Fruit fly (Drosophila melanogaster) whole organism, embryonic: ENCODE measurements around the gene CG11560.

Source experiments
- Ada2b ChIP-seq: fragments of 200-800 bp; sonication (Bioruptor generic); IDR thresholded peaks from 2 replicates; pipeline ENCODE4 v1.3.6; 2022; ENCODE audit warnings: missing biosample characterization, missing genetic modification characterization
- CG10209 ChIP-seq: fragments of 200-800 bp; sonication (Bioruptor generic); optimal IDR thresholded peaks from 3 replicates; lab custom pipeline; 2017; ENCODE audit warnings: missing biosample characterization, mild to moderate bottlenecking, missing genetic modification characterization, missing genetic modification reagents
- CG1024 ChIP-seq: fragments of 200-800 bp; sonication (Bioruptor generic); IDR thresholded peaks from 2 replicates; pipeline ENCODE4 v1.3.6; 2022; ENCODE audit warnings: missing biosample characterization, missing genetic modification characterization
- CG10979 ChIP-seq: fragments of 200-800 bp; sonication (Bioruptor generic); optimal IDR thresholded peaks from 2 replicates; lab custom pipeline; 2018; ENCODE audit warnings: missing biosample characterization, mild to moderate bottlenecking, missing genetic modification characterization, moderate library complexity
- CG11093 ChIP-seq: fragments of 200-800 bp; sonication (Bioruptor generic); IDR thresholded peaks from 3 replicates; pipeline ENCODE4 v1.3.6; 2022; ENCODE audit warnings: missing biosample characterization, missing genetic modification characterization
- CG12769 ChIP-seq: fragments of 200-800 bp; sonication (Bioruptor generic); optimal IDR thresholded peaks from 2 replicates; lab custom pipeline; 2019; ENCODE audit warnings: missing biosample characterization, mild to moderate bottlenecking, missing genetic modification characterization, moderate library complexity
- CG14441 ChIP-seq: fragments of 200-800 bp; sonication (Bioruptor generic); IDR thresholded peaks from 2 replicates; pipeline ENCODE4 v1.3.6; 2022; ENCODE audit warnings: missing biosample characterization, missing genetic modification characterization
- CG15514 ChIP-seq: fragments of 200-800 bp; sonication (Bioruptor generic); optimal IDR thresholded peaks from 3 replicates; lab custom pipeline; 2017; ENCODE audit warnings: missing biosample characterization, missing genetic modification characterization, mild to moderate bottlenecking, moderate library complexity, missing genetic modification reagents
- CG17802 ChIP-seq: fragments of 200-800 bp; sonication (Bioruptor generic); optimal IDR thresholded peaks from 2 replicates; lab custom pipeline; 2018; ENCODE audit warnings: missing biosample characterization, mild to moderate bottlenecking, missing genetic modification characterization, moderate library complexity
- CG18011 ChIP-seq: fragments of 200-800 bp; sonication (Bioruptor generic); optimal IDR thresholded peaks from 2 replicates; lab custom pipeline; 2017; ENCODE audit warnings: missing biosample characterization, missing genetic modification characterization, mild to moderate bottlenecking, moderate library complexity, missing genotype
- CG2116 ChIP-seq: fragments of 200-800 bp; sonication (Bioruptor generic); optimal IDR thresholded peaks from 3 replicates; lab custom pipeline; 2018; ENCODE audit warnings: missing biosample characterization, mild to moderate bottlenecking, missing genetic modification characterization
- CG30403 ChIP-seq: fragments of 200-800 bp; sonication (Bioruptor generic); optimal IDR thresholded peaks from 3 replicates; lab custom pipeline; 2016; ENCODE audit warnings: missing biosample characterization, missing genetic modification characterization
- CG31365 ChIP-seq: fragments of 200-800 bp; sonication (Bioruptor generic); optimal IDR thresholded peaks from 2 replicates; lab custom pipeline; 2018; ENCODE audit warnings: missing biosample characterization, mild to moderate bottlenecking, missing genetic modification characterization
- CG3163 ChIP-seq: fragments of 200-800 bp; sonication (Bioruptor generic); optimal IDR thresholded peaks from 3 replicates; lab custom pipeline; 2016; ENCODE audit warnings: missing biosample characterization, missing genetic modification characterization
- CG32772 ChIP-seq: fragments of 200-800 bp; sonication (Bioruptor generic); IDR thresholded peaks from 2 replicates; pipeline ENCODE4 v1.3.6; 2022; ENCODE audit warnings: missing biosample characterization, missing genetic modification characterization
- CG33557 ChIP-seq: fragments of 200-800 bp; sonication (Bioruptor generic); optimal IDR thresholded peaks from 2 replicates; lab custom pipeline; 2019; ENCODE audit warnings: missing biosample characterization, mild to moderate bottlenecking, missing genetic modification characterization, moderate library complexity
- CG34224 ChIP-seq: fragments of 200-800 bp; sonication (Bioruptor generic); IDR thresholded peaks from 3 replicates; pipeline ENCODE4 v1.3.6; 2022; ENCODE audit warnings: missing biosample characterization, missing genetic modification characterization; ENCODE audit not compliant: partially characterized antibody
- CG34376 ChIP-seq: fragments of 200-800 bp; sonication (Bioruptor generic); optimal IDR thresholded peaks from 2 replicates; lab custom pipeline; 2018; ENCODE audit warnings: missing biosample characterization, mild to moderate bottlenecking, missing genetic modification characterization
- CG4282 ChIP-seq: fragments of 200-800 bp; sonication (Bioruptor generic); optimal IDR thresholded peaks from 2 replicates; lab custom pipeline; 2016; ENCODE audit warnings: missing biosample characterization, missing genetic modification characterization
- CG4328 ChIP-seq: fragments of 200-800 bp; sonication (Bioruptor generic); optimal IDR thresholded peaks from 3 replicates; lab custom pipeline; 2017; ENCODE audit warnings: missing biosample characterization, missing genetic modification reagents, missing genetic modification characterization
- CG43689 ChIP-seq: fragments of 200-800 bp; sonication (Bioruptor generic); IDR thresholded peaks from 2 replicates; pipeline ENCODE4 v1.3.6; 2022; ENCODE audit warnings: missing biosample characterization, missing genetic modification characterization
- CG4730 ChIP-seq: fragments of 200-800 bp; sonication (Bioruptor generic); IDR thresholded peaks from 2 replicates; pipeline ENCODE4 v1.3.6; 2022; ENCODE audit warnings: missing biosample characterization, missing genetic modification characterization
- CG6683 ChIP-seq: fragments of 200-800 bp; sonication (Bioruptor generic); optimal IDR thresholded peaks from 2 replicates; lab custom pipeline; 2017; ENCODE audit warnings: missing biosample characterization, mild to moderate bottlenecking, missing genetic modification characterization, missing genetic modification reagents
- CG6813 ChIP-seq: fragments of 200-800 bp; sonication (Bioruptor generic); optimal IDR thresholded peaks from 2 replicates; lab custom pipeline; 2017; ENCODE audit warnings: missing biosample characterization, missing genetic modification characterization, mild to moderate bottlenecking, moderate library complexity, missing genetic modification reagents
- CG8924 ChIP-seq: fragments of 200-800 bp; optimal IDR thresholded peaks from 3 replicates; lab custom pipeline; 2019; ENCODE audit warnings: missing biosample characterization, mild to moderate bottlenecking, missing genetic modification characterization, moderate library complexity
- CTCF ChIP-seq: fragments of 200-800 bp; sonication (Bioruptor generic); optimal IDR thresholded peaks from 2 replicates; lab custom pipeline; 2017; ENCODE audit warnings: missing biosample characterization, mild to moderate bottlenecking, missing genetic modification characterization, moderate library complexity
- Dip2 ChIP-seq: fragments of 200-800 bp; sonication (Bioruptor generic); IDR thresholded peaks from 2 replicates; pipeline ENCODE4 v1.3.6; 2022; ENCODE audit warnings: missing biosample characterization, missing genetic modification characterization
- Dref ChIP-seq: fragments of 200-800 bp; sonication (Bioruptor generic); IDR thresholded peaks from 2 replicates; pipeline ENCODE4 v1.3.6; 2022; ENCODE audit warnings: missing biosample characterization, missing genetic modification characterization
- GATAe ChIP-seq: fragments of 200-800 bp; sonication (Bioruptor generic); conservative IDR thresholded peaks from 2 replicates; pipeline ENCODE4 v1.3.6; 2022; ENCODE audit warnings: missing biosample characterization, missing genetic modification characterization
- Neu2 ChIP-seq: fragments of 200-800 bp; sonication (Bioruptor generic); optimal IDR thresholded peaks from 3 replicates; lab custom pipeline; 2016; ENCODE audit warnings: missing biosample characterization, missing genetic modification characterization, borderline replicate concordance
- Nf-YB ChIP-seq: fragments of 200-800 bp; sonication (Bioruptor generic); optimal IDR thresholded peaks from 3 replicates; lab custom pipeline; 2019; ENCODE audit warnings: missing biosample characterization, mild to moderate bottlenecking, missing genetic modification characterization, moderate library complexity
- Oaz ChIP-seq: fragments of 200-800 bp; sonication (Bioruptor generic); IDR thresholded peaks from 2 replicates; pipeline ENCODE4 v1.3.6; 2022; ENCODE audit warnings: missing biosample characterization, missing genetic modification characterization
- Opbp ChIP-seq: fragments of 200-800 bp; sonication (Bioruptor generic); IDR thresholded peaks from 3 replicates; pipeline ENCODE4 v1.3.6; 2022; ENCODE audit warnings: missing biosample characterization, missing genetic modification characterization; ENCODE audit not compliant: partially characterized antibody
- Rfx ChIP-seq: fragments of 200-800 bp; sonication (Bioruptor generic); IDR thresholded peaks from 2 replicates; pipeline ENCODE4 v1.3.6; 2022; ENCODE audit warnings: missing biosample characterization, missing genetic modification characterization
- Xbp1 ChIP-seq: fragments of 200-800 bp; sonication (Bioruptor generic); optimal IDR thresholded peaks from 3 replicates; lab custom pipeline; 2016; ENCODE audit warnings: missing biosample characterization, mild to moderate bottlenecking, missing genetic modification characterization
- cas ChIP-seq: fragments of 200-800 bp; sonication (Bioruptor generic); IDR thresholded peaks from 2 replicates; pipeline ENCODE4 v1.3.6; 2022; ENCODE audit warnings: missing biosample characterization, missing genetic modification characterization
- da ChIP-seq: fragments of 200-800 bp; sonication (Bioruptor generic); optimal IDR thresholded peaks from 2 replicates; lab custom pipeline; 2016; ENCODE audit warnings: missing biosample characterization, missing genetic modification characterization
- dpn ChIP-seq, 2 experiments: fragments of 200-800 bp; sonication (Bioruptor generic); optimal IDR thresholded peaks; 3 replicates each; lab custom pipeline; 2016; ENCODE audit warnings: missing biosample characterization in 2 of 2, missing genetic modification characterization in 2 of 2
- eve ChIP-seq, 2 experiments: fragments of >200 bp; optimal IDR thresholded peaks; 2 replicates each; lab custom pipeline; 2017; ENCODE audit warnings: missing biosample characterization in 2 of 2, missing genetic modification characterization in 2 of 2
- gsb-n ChIP-seq: fragments of 200-800 bp; sonication (Bioruptor generic); optimal IDR thresholded peaks from 3 replicates; lab custom pipeline; 2018; ENCODE audit warnings: missing biosample characterization, mild to moderate bottlenecking, missing genetic modification characterization
- h ChIP-seq: fragments of >200 bp; optimal IDR thresholded peaks from 2 replicates; lab custom pipeline; 2017
- hkb ChIP-seq, 2 experiments: fragments of 200-800 bp in 1 of 2; fragments of >200 bp in 1 of 2; sonication (Bioruptor generic) in 1 of 2; IDR thresholded peaks in 1 of 2; optimal IDR thresholded peaks in 1 of 2; 2 replicates each; pipeline versions ENCODE4 v1.3.6 to Lab custom; 2017 to 2022; ENCODE audit warnings: missing biosample characterization in 1 of 2, missing genetic modification characterization in 1 of 2
- hth ChIP-seq: fragments of >200 bp; optimal IDR thresholded peaks from 2 replicates; lab custom pipeline; 2017; ENCODE audit warnings: inconsistent platforms
- kni ChIP-seq: fragments of 200-800 bp; sonication (Bioruptor generic); optimal IDR thresholded peaks from 3 replicates; lab custom pipeline; 2017; ENCODE audit warnings: mild to moderate bottlenecking, missing biosample characterization, missing genetic modification reagents, missing genetic modification characterization
- lilli ChIP-seq: fragments of 200-800 bp; sonication (Bioruptor generic); optimal IDR thresholded peaks from 3 replicates; lab custom pipeline; 2016; ENCODE audit warnings: missing biosample characterization, missing genetic modification characterization
- lola ChIP-seq, 3 experiments: fragments of >200 bp in 2 of 3; fragments of 200-800 bp in 1 of 3; sonication (Bioruptor generic) in 1 of 3; optimal IDR thresholded peaks; 2 replicates each; lab custom pipeline; 2017 to 2019; ENCODE audit warnings: missing biosample characterization in 3 of 3, missing genetic modification characterization in 3 of 3, mild to moderate bottlenecking in 1 of 3, moderate library complexity in 1 of 3
- mirr ChIP-seq: fragments of 200-800 bp; sonication (Bioruptor generic); optimal IDR thresholded peaks from 3 replicates; lab custom pipeline; 2018; ENCODE audit warnings: missing biosample characterization, mild to moderate bottlenecking, missing genetic modification characterization
- p53 ChIP-seq: fragments of 200-800 bp; sonication (Bioruptor generic); optimal IDR thresholded peaks from 2 replicates; lab custom pipeline; 2016; ENCODE audit warnings: missing biosample characterization, missing genetic modification characterization
- pros ChIP-seq: fragments of 200-800 bp; sonication (Bioruptor generic); optimal IDR thresholded peaks from 3 replicates; lab custom pipeline; 2019; ENCODE audit warnings: missing biosample characterization, mild to moderate bottlenecking, missing genetic modification characterization, moderate library complexity
- ro ChIP-seq: fragments of 200-800 bp; sonication (Bioruptor generic); IDR thresholded peaks from 2 replicates; pipeline ENCODE4 v1.3.6; 2022; ENCODE audit warnings: missing biosample characterization, missing genetic modification characterization
- zfh1 ChIP-seq: fragments of 200-800 bp; sonication (Bioruptor generic); IDR thresholded peaks from 3 replicates; pipeline ENCODE4 v1.3.6; 2022; ENCODE audit warnings: missing biosample characterization, missing genetic modification characterization

The CG11560 gene

DNA sequence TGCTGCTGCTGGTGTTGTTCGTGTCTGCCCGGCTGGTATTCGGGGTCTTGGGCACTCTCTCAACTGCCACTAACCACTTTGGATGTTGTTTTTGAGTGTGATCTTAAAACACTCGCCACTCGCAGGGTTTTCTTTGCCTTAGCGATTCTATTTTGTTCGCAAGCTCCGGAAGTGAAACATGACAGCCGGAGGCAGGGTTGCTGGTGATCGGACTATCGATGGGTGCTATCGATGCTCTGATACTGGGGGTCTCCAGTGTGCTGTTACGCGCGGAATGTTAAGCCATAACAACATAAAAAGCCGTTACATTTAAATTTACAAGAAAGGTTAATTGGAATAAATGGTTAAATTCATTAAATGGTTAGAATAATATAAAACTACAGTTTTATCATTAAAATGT is 5.2 kb downstream of the CG11560 start, which contains the start of gene yps (continued):
- TF ChIP-seq mirr (peak; percentile 99), pros (peak; percentile 24), GATAe (GFP tag; lab: Robert Waterston, UW) (peak; percentile 49), zfh1 (GFP tag; lab: Robert Waterston, UW) (peak; percentile 97), ro (GFP tag; lab: Robert Waterston, UW) (no peak), CG1024 (peak; percentile 90), CG4730 (peak; percentile 69), lilli (GFP tag; lab: Kevin White, UChicago) (peak; percentile 86), Neu2 (GFP tag; lab: Kevin White, UChicago) (peak; percentile 36), CG2116 (peak; percentile 99), CG43689 (GFP tag; lab: Robert Waterston, UW) (peak; percentile 83), CG4328 (GFP tag; lab: Kevin White, UChicago) (peak; percentile 97), Nf-YB (GFP tag; lab: Kevin White, UChicago) (peak; percentile 77), kni (GFP tag; lab: Kevin White, UChicago) (peak; percentile 98), Rfx (GFP tag; lab: Robert Waterston, UW) (peak; percentile 97), CG4282 (GFP tag; lab: Kevin White, UChicago) (peak; percentile 90), CG6813 (GFP tag; lab: Kevin White, UChicago) (peak; percentile 98), CG6683 (GFP tag; lab: Kevin White, UChicago) (peak; percentile 91), dpn (GFP tag; optimal IDR thresholded peaks at IDR 0.05; lab: Kevin White, UChicago) (peak; percentile 87 to 96), Xbp1 (GFP tag; lab: Kevin White, UChicago) (peak; percentile 91), hth (lab: Kevin White, UChicago) (no peak), CG14441 (GFP tag; lab: Robert Waterston, UW) (peak; percentile 84), CG15514 (peak; percentile 96), Oaz (GFP tag; lab: Robert Waterston, UW) (peak; percentile 72), CG8924 (peak; percentile 82), CG34224 (GFP tag; lab: Robert Waterston, UW) (peak; percentile 55; the same call in 2 of the 3 replicates), CG10979 (tag; lab: Kevin White, UChicago) (peak; percentile 80), CG30403 (GFP tag; lab: Kevin White, UChicago) (peak; percentile 88), Opbp (GFP tag; lab: Robert Waterston, UW) (peak; percentile 84), hkb (optimal IDR thresholded peaks at IDR 0.05; lab: Kevin White, UChicago) (no peak), hkb (GFP tag; IDR thresholded peaks at IDR 0.05; lab: Robert Waterston, UW) (peak; percentile 94), p53 (GFP tag; lab: Kevin White, UChicago) (peak; percentile 95), CG18011 (GFP tag; lab: Kevin White, UChicago) (peak; percentile 89), lola (GFP tag; optimal IDR thresholded peaks at IDR 0.05; lab: Kevin White, UChicago) (peak in 1 of 3 experiments; percentile 61), da (peak; percentile 89), CG10209 (peak; percentile 94), eve (GFP tag; optimal IDR thresholded peaks at IDR 0.05; lab: Kevin White, UChicago) (no peak), CG3163 (GFP tag; lab: Kevin White, UChicago) (peak; percentile 85), CG11093 (GFP tag; lab: Robert Waterston, UW) (0 out of 3 replicates have a peak, but pooled peaks have one; percentile 8), h (lab: Kevin White, UChicago) (no peak), CTCF (GFP tag; lab: Kevin White, UChicago) (peak; percentile 68), CG12769 (tag; lab: Kevin White, UChicago) (peak; percentile 93), CG32772 (peak; percentile 77), CG34376 (GFP tag; lab: Kevin White, UChicago) (peak; percentile 99), CG33557 (GFP tag; lab: Kevin White, UChicago) (peak; percentile 95), Dref (GFP tag; lab: Robert Waterston, UW) (peak; percentile 94), CG17802 (peak; percentile 84), cas (GFP tag; lab: Robert Waterston, UW) (peak; percentile 81), CG31365 (tag; lab: Kevin White, UChicago) (peak; percentile 90), gsb-n (tag; lab: Kevin White, UChicago) (peak; percentile 91), Dip2 (no peak), Ada2b (GFP tag; lab: Robert Waterston, UW) (peak; percentile 77; the same call in 1 of the 2 replicates)
